Worm (Caenorhabditis elegans) whole organism, mixed stage, embryonic: ENCODE data around the gene C08E8.2.
"Not testable (repeated sequence)": the region's sequence is repeated elsewhere in the genome, so short reads cannot be mapped to it uniquely, and the experiment has no call there.

Experiments used
- M03D4.4 ChIP-seq: sonication (generic microtip); optimal IDR thresholded peaks from 2 replicates; lab custom pipeline; 2017; ENCODE audit warnings: mild to moderate bottlenecking, missing genetic modification characterization, missing compliant biosample characterization
- bed-3 ChIP-seq: fragments of 200-800 bp; sonication (Bioruptor generic); optimal IDR thresholded peaks from 3 replicates; lab custom pipeline; 2018; ENCODE audit warnings: mild to moderate bottlenecking, missing genetic modification characterization, moderate library complexity, missing compliant biosample characterization
- blmp-1 ChIP-seq: fragments of 150-350 bp; optimal IDR thresholded peaks from 2 replicates; lab custom pipeline; 2014; ENCODE audit warnings: missing biosample characterization, missing genetic modification characterization
- ceh-39 ChIP-seq: fragments of 150-350 bp; optimal IDR thresholded peaks from 2 replicates; lab custom pipeline; 2014; ENCODE audit warnings: missing biosample characterization, missing genetic modification characterization
- ceh-43 ChIP-seq: fragments of 200-800 bp; sonication (Bioruptor generic); optimal IDR thresholded peaks from 2 replicates; lab custom pipeline; 2018; ENCODE audit warnings: mild to moderate bottlenecking, missing genetic modification characterization, moderate library complexity, missing compliant biosample characterization
- ceh-83 ChIP-seq: fragments of 200-800 bp; sonication (Bioruptor generic); optimal IDR thresholded peaks from 2 replicates; lab custom pipeline; 2018; ENCODE audit warnings: mild to moderate bottlenecking, missing genetic modification characterization, missing compliant biosample characterization
- ces-1 ChIP-seq: fragments of 150-350 bp; optimal IDR thresholded peaks from 2 replicates; lab custom pipeline; 2014; ENCODE audit warnings: missing biosample characterization, missing genetic modification reagents, missing genetic modification characterization
- cnd-1 ChIP-seq: fragments of 200-800 bp; sonication (Bioruptor generic); optimal IDR thresholded peaks from 2 replicates; lab custom pipeline; 2018; ENCODE audit warnings: mild to moderate bottlenecking, missing genetic modification characterization, missing compliant biosample characterization
- drap-1 ChIP-seq: fragments of 200-800 bp; sonication (Bioruptor generic); optimal IDR thresholded peaks from 3 replicates; lab custom pipeline; 2018; ENCODE audit warnings: mild to moderate bottlenecking, missing genetic modification characterization, missing compliant biosample characterization
- elt-3 ChIP-seq: fragments of 150-350 bp; optimal IDR thresholded peaks from 2 replicates; lab custom pipeline; 2014; ENCODE audit warnings: missing biosample characterization, missing genetic modification characterization
- ham-2 ChIP-seq: fragments of 200-800 bp; sonication (Bioruptor generic); optimal IDR thresholded peaks from 2 replicates; lab custom pipeline; 2018; ENCODE audit warnings: mild to moderate bottlenecking, missing genetic modification characterization, missing compliant biosample characterization
- hlh-1 ChIP-seq: fragments of 150-350 bp; optimal IDR thresholded peaks from 2 replicates; lab custom pipeline; 2014; ENCODE audit warnings: missing biosample characterization, missing genetic modification reagents, missing genetic modification characterization
- lin-13 ChIP-seq: fragments of 150-350 bp; optimal IDR thresholded peaks from 2 replicates; lab custom pipeline; 2014; ENCODE audit warnings: missing biosample characterization, missing genetic modification characterization
- lin-32 ChIP-seq: fragments of 200-800 bp; sonication (Bioruptor generic); optimal IDR thresholded peaks from 2 replicates; lab custom pipeline; 2018; ENCODE audit warnings: mild to moderate bottlenecking, missing genetic modification characterization, missing compliant biosample characterization
- lsy-2 ChIP-seq: fragments of 150-350 bp; optimal IDR thresholded peaks from 2 replicates; lab custom pipeline; 2014; ENCODE audit warnings: missing biosample characterization, missing genetic modification characterization
- mep-1 ChIP-seq: fragments of 150-350 bp; optimal IDR thresholded peaks from 2 replicates; lab custom pipeline; 2017; ENCODE audit warnings: missing biosample characterization, missing genetic modification reagents, missing genetic modification characterization, inconsistent platforms
- mls-2 ChIP-seq: sonication (generic microtip); optimal IDR thresholded peaks from 2 replicates; lab custom pipeline; 2016; ENCODE audit warnings: mild to moderate bottlenecking, missing genetic modification characterization, moderate library complexity, missing compliant biosample characterization
- nhr-12 ChIP-seq: fragments of 150-350 bp; optimal IDR thresholded peaks from 2 replicates; lab custom pipeline; 2014; ENCODE audit warnings: missing biosample characterization, missing genetic modification characterization
- nhr-2 ChIP-seq: fragments of 150-350 bp; optimal IDR thresholded peaks from 2 replicates; lab custom pipeline; 2014; ENCODE audit warnings: missing biosample characterization, missing genetic modification characterization
- nhr-237 ChIP-seq: fragments of 150-350 bp; optimal IDR thresholded peaks from 2 replicates; lab custom pipeline; 2014; ENCODE audit warnings: missing biosample characterization, missing genetic modification characterization
- nhr-28 ChIP-seq: fragments of 150-350 bp; optimal IDR thresholded peaks from 2 replicates; lab custom pipeline; 2014; ENCODE audit warnings: missing biosample characterization, missing genetic modification characterization
- nhr-76 ChIP-seq: sonication (generic microtip); optimal IDR thresholded peaks from 2 replicates; lab custom pipeline; 2017; ENCODE audit warnings: missing biosample characterization, missing genetic modification characterization
- pha-4 ChIP-seq: fragments of 150-350 bp; optimal IDR thresholded peaks from 2 replicates; lab custom pipeline; 2018; ENCODE audit warnings: missing biosample characterization, missing genetic modification reagents, missing genetic modification characterization
- sem-2 ChIP-seq: fragments of 200-800 bp; sonication (Bioruptor generic); optimal IDR thresholded peaks from 2 replicates; lab custom pipeline; 2018; ENCODE audit warnings: mild to moderate bottlenecking, missing genetic modification characterization, missing compliant biosample characterization
- snpc-4 ChIP-seq: fragments of 150-350 bp; optimal IDR thresholded peaks from 2 replicates; lab custom pipeline; 2014; ENCODE audit warnings: missing biosample characterization, missing genetic modification characterization
- sptf-1 ChIP-seq: sonication (generic microtip); optimal IDR thresholded peaks from 2 replicates; lab custom pipeline; 2017; ENCODE audit warnings: mild to moderate bottlenecking, missing genetic modification characterization, moderate library complexity, missing compliant biosample characterization
- unc-120 ChIP-seq: sonication (generic microtip); optimal IDR thresholded peaks from 2 replicates; lab custom pipeline; 2017; ENCODE audit warnings: missing genetic modification characterization, missing compliant biosample characterization; ENCODE audit not compliant: poor library complexity, severe bottlenecking
- unc-62 ChIP-seq: fragments of 150-350 bp; optimal IDR thresholded peaks from 2 replicates; lab custom pipeline; 2014; ENCODE audit warnings: missing biosample characterization, missing genetic modification reagents, missing genetic modification characterization
- zip-8 ChIP-seq: fragments of 150-350 bp; optimal IDR thresholded peaks from 2 replicates; lab custom pipeline; 2014; ENCODE audit warnings: missing biosample characterization, missing genetic modification characterization
- ztf-11 ChIP-seq: fragments of 150-350 bp; optimal IDR thresholded peaks from 2 replicates; lab custom pipeline; 2014; ENCODE audit warnings: missing biosample characterization, missing genetic modification characterization

Gene C08E8.2

ce11 chrV:18355742-18356141, at the start of gene C08E8.2:
Gene C08E8.2 (minus strand): TSS chrV:18355842.
- TF ChIP-seq ceh-83 (GFP tag; lab: Kevin White, UChicago) (no peak), lin-32 (GFP tag; lab: Kevin White, UChicago) (no peak), ceh-43 (GFP tag; lab: Kevin White, UChicago) (no peak), nhr-237 (no peak), sem-2 (no peak), unc-62 (GFP tag; lab: Kevin White, UChicago) (no peak), elt-3 (tag; lab: Kevin White, UChicago) (no peak), bed-3 (GFP tag; lab: Kevin White, UChicago) (no peak), ztf-11 (tag; lab: Kevin White, UChicago) (no peak), mls-2 (tag; lab: Kevin White, UChicago) (no peak)
- TF ChIP-seq, all 35 proteins: peak for 0

ce11 chrV:18404767-18405166, 49.1 kb upstream of the C08E8.2 start, which contains the start of gene srh-209:
Gene srh-209 (minus strand): TSS chrV:18404867.
- TF ChIP-seq snpc-4 (tag; lab: Kevin White, UChicago); ces-1; ztf-11 (tag; lab: Kevin White, UChicago): not testable (repeated sequence)

ce11 chrV:18402743-18403142, 47.1 kb upstream of the C08E8.2 start:
- TF ChIP-seq pha-4 (tag; lab: Kevin White, UChicago), result no peak
- TF ChIP-seq ceh-43 (GFP tag; lab: Kevin White, UChicago), result no peak

ce11 chrV:18397814-18398213, 42.2 kb upstream of the C08E8.2 start, which contains the start of gene Y51A2B.16:
Gene Y51A2B.16 (minus strand): TSS chrV:18397914.
- TF ChIP-seq drap-1 (GFP tag; lab: Kevin White, UChicago), result no peak
- TF ChIP-seq ceh-83 (GFP tag; lab: Kevin White, UChicago), result no peak
- no peak for TF ChIP-seq lsy-2 (tag; lab: Kevin White, UChicago)
- no peak for TF ChIP-seq lin-13 (tag; lab: Kevin White, UChicago)
- TF ChIP-seq zip-8, result no peak
- TF ChIP-seq ceh-39 (tag; lab: Kevin White, UChicago), result no peak

- no peak for TF ChIP-seq ztf-11 (tag; lab: Kevin White, UChicago)
- no peak for TF ChIP-seq unc-120 (tag; lab: Kevin White, UChicago)
- TF ChIP-seq lin-13 (tag; lab: Kevin White, UChicago), result no peak
- TF ChIP-seq sem-2, result no peak
- TF ChIP-seq lin-32 (GFP tag; lab: Kevin White, UChicago), result no peak
- no peak for TF ChIP-seq nhr-237
- TF ChIP-seq nhr-28, result no peak
- no peak for TF ChIP-seq ham-2 (GFP tag; lab: Kevin White, UChicago)
- TF ChIP-seq M03D4.4, result no peak
- TF ChIP-seq ceh-83 (GFP tag; lab: Kevin White, UChicago), result no peak
- TF ChIP-seq nhr-76 (tag; lab: Kevin White, UChicago), result no peak
- TF ChIP-seq nhr-12 (tag; lab: Kevin White, UChicago), result no peak
- no peak for TF ChIP-seq bed-3 (GFP tag; lab: Kevin White, UChicago)
- TF ChIP-seq elt-3 (tag; lab: Kevin White, UChicago), result no peak
- no peak for TF ChIP-seq cnd-1 (tag; lab: Kevin White, UChicago)
- no peak for TF ChIP-seq zip-8
- no peak for TF ChIP-seq nhr-2 (tag; lab: Kevin White, UChicago)
- no peak for TF ChIP-seq blmp-1 (tag; lab: Kevin White, UChicago)
- no peak for TF ChIP-seq pha-4 (tag; lab: Kevin White, UChicago)
Observed at ce11 chrV:18395649-18396048, 40.0 kb upstream of the C08E8.2 start, which contains the start of gene Y51A2B.9. Gene Y51A2B.9 (minus strand): TSS chrV:18395749.

ce11 chrV:18394203-18394602, 38.6 kb upstream of the C08E8.2 start, which contains the start of gene Y51A2B.6:
Gene Y51A2B.6 (minus strand): TSS chrV:18394303.
- no peak for TF ChIP-seq nhr-2 (tag; lab: Kevin White, UChicago)
- no peak for TF ChIP-seq sem-2
- no peak for TF ChIP-seq bed-3 (GFP tag; lab: Kevin White, UChicago)
- no peak for TF ChIP-seq unc-120 (tag; lab: Kevin White, UChicago)
- no peak for TF ChIP-seq hlh-1 (tag; lab: Kevin White, UChicago)
- no peak for TF ChIP-seq ceh-43 (GFP tag; lab: Kevin White, UChicago)
- TF ChIP-seq ham-2 (GFP tag; lab: Kevin White, UChicago), result no peak
- no peak for TF ChIP-seq elt-3 (tag; lab: Kevin White, UChicago)
- no peak for TF ChIP-seq nhr-12 (tag; lab: Kevin White, UChicago)
- TF ChIP-seq blmp-1 (tag; lab: Kevin White, UChicago), result no peak
- no peak for TF ChIP-seq pha-4 (tag; lab: Kevin White, UChicago)
- no peak for TF ChIP-seq ztf-11 (tag; lab: Kevin White, UChicago)
- TF ChIP-seq sptf-1 (tag; lab: Kevin White, UChicago), result no peak
- TF ChIP-seq lin-32 (GFP tag; lab: Kevin White, UChicago), result no peak
- TF ChIP-seq ces-1, result no peak
- no peak for TF ChIP-seq lsy-2 (tag; lab: Kevin White, UChicago)
- TF ChIP-seq mep-1 (tag; lab: Kevin White, UChicago), result no peak
